Worm (Caenorhabditis elegans): ENCODE measurements around the gene nspb-2.

DNA sequence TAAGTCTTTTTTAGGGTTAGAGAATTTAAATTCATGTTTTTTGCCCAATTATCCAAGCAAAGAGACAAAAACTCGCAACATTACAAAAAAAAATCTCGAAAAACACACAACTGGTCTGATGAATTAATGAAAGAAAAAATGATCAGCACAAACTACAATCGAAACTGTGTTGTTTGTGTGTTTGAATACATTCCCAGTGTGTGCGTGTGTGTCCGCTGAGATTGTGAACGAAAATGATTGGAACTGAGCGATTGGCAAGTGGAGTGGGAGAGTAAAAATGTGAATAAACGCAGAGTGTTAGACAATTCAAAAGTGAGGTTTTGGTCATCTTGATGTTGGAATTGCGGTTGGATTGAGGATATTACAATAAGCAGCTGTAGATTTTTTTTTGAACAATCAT is 15.1 kb downstream of the nspb-2 start:
- TF ChIP-seq fos-1 (tag; optimal IDR thresholded peaks at IDR 0.05) (no peak), F49E8.2 (tag; optimal IDR thresholded peaks at IDR 0.05; ENCODE audit: borderline replicate concordance) (no peak), nhr-28 (tag; optimal IDR thresholded peaks at IDR 0.05) (peak; percentile 99), hlh-11 (tag; optimal IDR thresholded peaks at IDR 0.05) (peak; percentile 6), zag-1 (tag; optimal IDR thresholded peaks at IDR 0.05) (no peak), set-16 (GFP tag; IDR thresholded peaks at IDR 0.05) (no peak), unc-62 (GFP tag; optimal IDR thresholded peaks at IDR 0.05 in 1 of 2) (no peak), unc-62 (tag; optimal IDR thresholded peaks at IDR 0.05) (no peak), snpc-4 (tag; optimal IDR thresholded peaks at IDR 0.05) (no peak), F37D6.2 (tag; optimal IDR thresholded peaks at IDR 0.05) (no peak), ctbp-1 (GFP tag; IDR thresholded peaks at IDR 0.05) (no peak), lin-39 (tag; optimal IDR thresholded peaks at IDR 0.05) (no peak), nhr-77 (tag; optimal IDR thresholded peaks at IDR 0.05) (no peak), nhr-25 (tag; optimal IDR thresholded peaks at IDR 0.05; ENCODE audit: borderline replicate concordance, insufficient read depth) (no peak), unc-39 (tag; optimal IDR thresholded peaks at IDR 0.05) (no peak)
